Worm (Caenorhabditis elegans): Measurements from ENCODE around the gene gen-1.

DNA sequence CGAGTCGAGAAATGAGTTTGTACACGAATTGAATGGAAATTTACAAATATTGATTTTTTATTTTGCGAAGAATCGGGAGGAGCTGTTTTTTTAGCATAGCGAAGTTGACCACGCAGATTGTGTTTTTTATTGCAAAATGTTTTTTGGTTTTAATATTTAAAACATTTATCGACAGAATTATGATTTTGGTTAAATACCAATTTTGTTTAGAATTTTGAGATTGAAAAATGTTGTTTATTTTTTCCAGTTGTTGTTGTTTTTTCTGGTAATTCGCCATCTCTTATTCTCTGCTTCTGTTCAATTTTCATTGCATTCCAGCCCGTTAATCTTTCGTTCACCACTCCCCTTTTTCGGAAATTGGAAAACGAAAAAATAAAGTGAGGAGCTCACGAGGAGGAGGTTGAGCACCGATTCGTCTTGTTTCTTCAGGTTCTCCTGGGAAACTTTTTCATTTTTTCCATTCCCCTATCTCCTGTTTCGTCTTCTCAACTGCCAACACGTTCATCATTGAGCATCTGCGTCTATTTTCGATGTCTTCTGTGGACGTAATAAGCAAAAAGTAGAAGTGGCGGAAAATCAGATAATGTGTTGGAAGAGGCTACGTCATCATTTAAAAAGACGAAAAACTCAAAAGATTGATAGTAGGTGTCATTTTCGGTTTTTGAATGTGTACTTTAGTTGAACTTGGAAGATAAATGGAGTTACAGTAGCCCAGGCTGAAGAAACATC, 48.2 kb upstream of the gen-1 start, which contains the start of gene F47D12.7:
- TF ChIP-seq dmd-4 (tag; optimal IDR thresholded peaks at IDR 0.05), result no peak
- no peak for TF ChIP-seq skn-1 (tag; optimal IDR thresholded peaks at IDR 0.05)
- no peak for TF ChIP-seq aly-2 (tag; optimal IDR thresholded peaks at IDR 0.05)
- no peak for TF ChIP-seq elt-3 (tag; optimal IDR thresholded peaks at IDR 0.05)
- TF ChIP-seq ztf-4 (tag; optimal IDR thresholded peaks at IDR 0.05), result no peak
- no peak for TF ChIP-seq lin-39 (tag; optimal IDR thresholded peaks at IDR 0.05)
- TF ChIP-seq R02D3.7 (tag; optimal IDR thresholded peaks at IDR 0.05), result no peak
- no peak for TF ChIP-seq zag-1 (tag; optimal IDR thresholded peaks at IDR 0.05)
- no peak for TF ChIP-seq lin-13 (GFP tag; optimal IDR thresholded peaks at IDR 0.05)
- TF ChIP-seq blmp-1 (tag; optimal IDR thresholded peaks at IDR 0.05; ENCODE audit: insufficient read depth), result no peak
- TF ChIP-seq mbf-1 (tag; optimal IDR thresholded peaks at IDR 0.05), result no peak
- TF ChIP-seq unc-39 (tag; optimal IDR thresholded peaks at IDR 0.05), result no peak
- TF ChIP-seq unc-62 (GFP tag; optimal IDR thresholded peaks at IDR 0.05), result no peak
